Worm (Caenorhabditis elegans) whole organism, L4 larva: ENCODE measurements around the gene F57G4.10.
A peak's percentile ranks its signal among the peaks of the same experiment; 100 is the strongest.

ENCODE experiments used
- F26F4.8 ChIP-seq: fragments of 200-800 bp; sonication (Bioruptor generic); conservative IDR thresholded peaks from 2 replicates; pipeline ENCODE4 v1.3.6; 2022; ENCODE audit warnings: missing genetic modification characterization, missing compliant biosample characterization
- F37D6.2 ChIP-seq: sonication (generic microtip); optimal IDR thresholded peaks from 2 replicates; lab custom pipeline; 2016; ENCODE audit warnings: mild to moderate bottlenecking, missing genetic modification characterization, missing compliant biosample characterization
- F49E8.2 ChIP-seq: sonication (generic microtip); optimal IDR thresholded peaks from 2 replicates; lab custom pipeline; 2016; ENCODE audit warnings: missing compliant biosample characterization, mild to moderate bottlenecking, missing genetic modification characterization, borderline replicate concordance
- R02D3.7 ChIP-seq: fragments of 150-350 bp; sonication (generic microtip); optimal IDR thresholded peaks from 3 replicates; lab custom pipeline; 2014; ENCODE audit warnings: missing biosample characterization, missing genetic modification characterization
- Y105C5A.15 ChIP-seq: fragments of 200-800 bp; sonication (Bioruptor generic); IDR thresholded peaks from 2 replicates; pipeline ENCODE4 v1.3.6; 2022; ENCODE audit warnings: missing genetic modification characterization, missing compliant biosample characterization
- Y5F2A.4 ChIP-seq: fragments of 200-800 bp; sonication (Bioruptor generic); optimal IDR thresholded peaks from 2 replicates; lab custom pipeline; 2018; ENCODE audit warnings: mild to moderate bottlenecking, missing genetic modification characterization, missing compliant biosample characterization
- Y75B8A.6 ChIP-seq: fragments of 200-800 bp; sonication (Bioruptor generic); IDR thresholded peaks from 2 replicates; pipeline ENCODE4 v1.3.6; 2022; ENCODE audit warnings: missing genetic modification reagents, missing genetic modification characterization, missing compliant biosample characterization
- aha-1 ChIP-seq: fragments of 150-350 bp; peaks from one replicate; lab custom pipeline; 2014; ENCODE audit warnings: missing biosample characterization, missing genetic modification characterization
- aly-2 ChIP-seq: sonication (generic microtip); optimal IDR thresholded peaks from 2 replicates; lab custom pipeline; 2018; ENCODE audit warnings: missing biosample characterization, missing genetic modification characterization
- attf-4 ChIP-seq: sonication (generic microtip); optimal IDR thresholded peaks from 3 replicates; lab custom pipeline; 2017; ENCODE audit warnings: missing biosample characterization, missing genetic modification characterization
- ceh-44 ChIP-seq: fragments of 200-800 bp; sonication (Bioruptor generic); IDR thresholded peaks from 2 replicates; pipeline ENCODE4 v1.3.6; 2022; ENCODE audit warnings: missing genetic modification reagents, missing genetic modification characterization, missing compliant biosample characterization
- ceh-62 ChIP-seq: sonication (generic microtip); optimal IDR thresholded peaks from 2 replicates; lab custom pipeline; 2017; ENCODE audit warnings: missing biosample characterization, missing genetic modification characterization
- ceh-82 ChIP-seq: sonication (generic microtip); optimal IDR thresholded peaks from 2 replicates; lab custom pipeline; 2017; ENCODE audit warnings: missing biosample characterization, missing genetic modification characterization
- ctbp-1 ChIP-seq: fragments of 200-800 bp; sonication (Bioruptor generic); IDR thresholded peaks from 2 replicates; pipeline ENCODE4 v1.3.6; 2022; ENCODE audit warnings: missing genetic modification reagents, missing genetic modification characterization, missing compliant biosample characterization
- daf-16 ChIP-seq, 3 experiments: sonication (generic microtip); optimal IDR thresholded peaks; 2 replicates each; lab custom pipeline; 2016 to 2017; ENCODE audit warnings: missing genetic modification characterization in 3 of 3, missing genetic modification reagents in 3 of 3, mild to moderate bottlenecking in 2 of 3, missing compliant biosample characterization in 2 of 3, missing biosample characterization in 1 of 3, moderate library complexity in 1 of 3
- daf-8 ChIP-seq: fragments of 200-800 bp; sonication (Bioruptor generic); IDR thresholded peaks from 2 replicates; pipeline ENCODE4 v1.3.6; 2022; ENCODE audit warnings: missing genetic modification characterization, missing compliant biosample characterization
- dmd-6 ChIP-seq: fragments of 200-800 bp; sonication (Bioruptor generic); IDR thresholded peaks from 2 replicates; pipeline ENCODE4 v1.3.6; 2022; ENCODE audit warnings: missing genetic modification reagents, missing genetic modification characterization, missing compliant biosample characterization
- dve-1 ChIP-seq: sonication (generic microtip); optimal IDR thresholded peaks from 2 replicates; lab custom pipeline; 2017; ENCODE audit warnings: antibody characterized with exemption, mild to moderate bottlenecking, missing genetic modification characterization, missing compliant biosample characterization; ENCODE audit not compliant: insufficient read depth
- egl-27 ChIP-seq: sonication (generic microtip); optimal IDR thresholded peaks from 3 replicates; lab custom pipeline; 2017; ENCODE audit warnings: missing biosample characterization, missing genetic modification reagents, missing genetic modification characterization
- hlh-11 ChIP-seq: fragments of 200-800 bp; sonication (Bioruptor generic); optimal IDR thresholded peaks from 2 replicates; lab custom pipeline; 2018; ENCODE audit warnings: mild to moderate bottlenecking, missing genetic modification characterization, missing compliant biosample characterization
- jun-1 ChIP-seq: fragments of 150-350 bp; optimal IDR thresholded peaks from 2 replicates; lab custom pipeline; 2014; ENCODE audit warnings: missing biosample characterization, missing genetic modification reagents, missing genetic modification characterization
- lin-29 ChIP-seq: fragments of 200-800 bp; sonication (Bioruptor generic); IDR thresholded peaks from 2 replicates; pipeline ENCODE4 v1.3.6; 2022; ENCODE audit warnings: missing genetic modification reagents, missing genetic modification characterization, missing compliant biosample characterization
- lin-39 ChIP-seq: fragments of 150-350 bp; optimal IDR thresholded peaks from 2 replicates; lab custom pipeline; 2014; ENCODE audit warnings: missing biosample characterization, missing genetic modification reagents, missing genetic modification characterization
- lir-3 ChIP-seq: sonication (generic microtip); optimal IDR thresholded peaks from 2 replicates; lab custom pipeline; 2016; ENCODE audit warnings: mild to moderate bottlenecking, missing genetic modification characterization, missing compliant biosample characterization
- lsy-2 ChIP-seq, 2 experiments: fragments of 150-350 bp in 1 of 2; sonication (generic microtip) in 1 of 2; optimal IDR thresholded peaks; 2 replicates each; lab custom pipeline; 2014 to 2017; ENCODE audit warnings: missing biosample characterization in 2 of 2, missing genetic modification characterization in 2 of 2
- mdl-1 ChIP-seq, 2 experiments: fragments of 150-350 bp in 1 of 2; sonication (generic microtip) in 1 of 2; optimal IDR thresholded peaks; 2 replicates each; lab custom pipeline; 2014 to 2017; ENCODE audit warnings: missing biosample characterization in 2 of 2, missing genetic modification characterization in 2 of 2
- mdt-29 ChIP-seq: fragments of 200-800 bp; sonication (Bioruptor generic); IDR thresholded peaks from 2 replicates; pipeline ENCODE4 v1.3.6; 2022; ENCODE audit warnings: missing genetic modification reagents, missing genetic modification characterization, missing compliant biosample characterization
- mep-1 ChIP-seq: fragments of 150-350 bp; sonication (generic microtip); optimal IDR thresholded peaks from 3 replicates; lab custom pipeline; 2014; ENCODE audit warnings: missing biosample characterization, missing genetic modification characterization
- mes-2 ChIP-seq: sonication (generic microtip); optimal IDR thresholded peaks from 2 replicates; lab custom pipeline; 2016; ENCODE audit warnings: missing genotype, mild to moderate bottlenecking, missing genetic modification characterization, missing compliant biosample characterization; ENCODE audit not compliant: poor library complexity, severe bottlenecking
- nhr-10 ChIP-seq: fragments of 150-350 bp; optimal IDR thresholded peaks from 2 replicates; lab custom pipeline; 2014; ENCODE audit warnings: missing biosample characterization, missing genetic modification characterization
- nhr-102 ChIP-seq: sonication (generic microtip); optimal IDR thresholded peaks from 2 replicates; lab custom pipeline; 2016; ENCODE audit warnings: mild to moderate bottlenecking, missing genetic modification characterization, moderate library complexity, missing compliant biosample characterization
- nhr-111 ChIP-seq: fragments of 200-800 bp; sonication (Bioruptor generic); optimal IDR thresholded peaks from 2 replicates; lab custom pipeline; 2018; ENCODE audit warnings: mild to moderate bottlenecking, missing genetic modification characterization, missing compliant biosample characterization
- nhr-237 ChIP-seq: sonication (generic microtip); optimal IDR thresholded peaks from 2 replicates; lab custom pipeline; 2017; ENCODE audit warnings: missing biosample characterization, missing genetic modification characterization
- nhr-41 ChIP-seq: fragments of 200-800 bp; sonication (Bioruptor generic); IDR thresholded peaks from 2 replicates; pipeline ENCODE4 v1.3.6; 2022; ENCODE audit warnings: missing genetic modification reagents, missing genetic modification characterization, missing compliant biosample characterization
- nhr-48 ChIP-seq: sonication (generic microtip); optimal IDR thresholded peaks from 2 replicates; lab custom pipeline; 2016; ENCODE audit warnings: mild to moderate bottlenecking, missing genetic modification characterization, missing compliant biosample characterization
- nhr-6 ChIP-seq: fragments of 150-350 bp; optimal IDR thresholded peaks from 2 replicates; lab custom pipeline; 2014; ENCODE audit warnings: missing biosample characterization, missing genetic modification characterization
- nhr-76 ChIP-seq: fragments of 150-350 bp; optimal IDR thresholded peaks from 2 replicates; lab custom pipeline; 2014; ENCODE audit warnings: missing biosample characterization, missing genetic modification characterization
- nhr-77 ChIP-seq: fragments of 150-350 bp; optimal IDR thresholded peaks from 2 replicates; lab custom pipeline; 2014; ENCODE audit warnings: missing biosample characterization, missing genetic modification characterization
- php-3 ChIP-seq: fragments of 200-800 bp; sonication (Bioruptor generic); IDR thresholded peaks from 2 replicates; pipeline ENCODE4 v1.3.6; 2022; ENCODE audit warnings: missing genetic modification reagents, missing genetic modification characterization, missing compliant biosample characterization
- pqm-1 ChIP-seq: sonication (generic microtip); optimal IDR thresholded peaks from 2 replicates; lab custom pipeline; 2017; ENCODE audit warnings: missing biosample characterization, missing genetic modification characterization
- sdz-12 ChIP-seq: fragments of 200-800 bp; sonication (Bioruptor generic); optimal IDR thresholded peaks from 2 replicates; lab custom pipeline; 2018; ENCODE audit warnings: mild to moderate bottlenecking, missing genetic modification characterization, missing compliant biosample characterization
- set-16 ChIP-seq: fragments of 200-800 bp; sonication (Bioruptor generic); IDR thresholded peaks from 2 replicates; pipeline ENCODE4 v1.3.6; 2022; ENCODE audit warnings: missing genetic modification reagents, missing genetic modification characterization, missing compliant biosample characterization
- skn-1 ChIP-seq: fragments of 150-350 bp; optimal IDR thresholded peaks from 2 replicates; lab custom pipeline; 2014; ENCODE audit warnings: missing biosample characterization, missing genetic modification characterization
- spr-3 ChIP-seq: fragments of 200-800 bp; sonication (Bioruptor generic); optimal IDR thresholded peaks from 2 replicates; lab custom pipeline; 2018; ENCODE audit warnings: mild to moderate bottlenecking, missing genetic modification characterization, missing compliant biosample characterization
- tag-97 ChIP-seq: fragments of 200-800 bp; sonication (Bioruptor generic); IDR thresholded peaks from 2 replicates; pipeline ENCODE4 v1.3.6; 2022; ENCODE audit warnings: missing genetic modification characterization, missing compliant biosample characterization
- tra-1 ChIP-seq: fragments of 200-800 bp; sonication (Bioruptor generic); IDR thresholded peaks from 2 replicates; pipeline ENCODE4 v1.3.6; 2022; ENCODE audit warnings: missing genetic modification reagents, missing genetic modification characterization, missing compliant biosample characterization
- unc-130 ChIP-seq: sonication (generic microtip); optimal IDR thresholded peaks from 2 replicates; lab custom pipeline; 2016; ENCODE audit warnings: missing genetic modification reagents, missing genetic modification characterization, missing compliant biosample characterization
- zfp-2 ChIP-seq: sonication (generic microtip); optimal IDR thresholded peaks from 2 replicates; lab custom pipeline; 2016; ENCODE audit warnings: mild to moderate bottlenecking, missing genetic modification characterization, missing compliant biosample characterization
- zfp-3 ChIP-seq: fragments of 200-800 bp; sonication (Bioruptor generic); conservative IDR thresholded peaks from 2 replicates; pipeline ENCODE4 v1.3.6; 2022; ENCODE audit warnings: missing genetic modification reagents, missing genetic modification characterization, missing compliant biosample characterization
- zip-11 ChIP-seq: fragments of 200-800 bp; sonication (Bioruptor generic); IDR thresholded peaks from 2 replicates; pipeline ENCODE4 v1.3.6; 2022; ENCODE audit warnings: missing genetic modification characterization, missing compliant biosample characterization
- ztf-7 ChIP-seq: fragments of 150-350 bp; optimal IDR thresholded peaks from 2 replicates; lab custom pipeline; 2014; ENCODE audit warnings: missing biosample characterization, missing genetic modification characterization

Gene F57G4.10

ce11 chrV:17659228-17659627, 30.6 kb downstream of the F57G4.10 start, which contains the start of gene fbxa-108:
Gene fbxa-108, minus strand, starts transcription at chrV:17659385.
- no peak for TF ChIP-seq nhr-237 (tag; lab: Kevin White, UChicago)
- TF ChIP-seq lir-3 (tag; lab: Kevin White, UChicago), result no peak
- TF ChIP-seq egl-27 (tag; lab: Kevin White, UChicago), result no peak
- peak; percentile 64; the same call in 1 of the 2 replicates for TF ChIP-seq tra-1 (GFP tag; lab: Robert Waterston, UW)
- no peak for TF ChIP-seq sdz-12
- TF ChIP-seq php-3 (GFP tag; lab: Robert Waterston, UW), result peak; percentile 85
- peak; percentile 90 for TF ChIP-seq nhr-77
- peak; percentile 43 for TF ChIP-seq mes-2
- TF ChIP-seq zfp-3 (GFP tag; lab: Robert Waterston, UW), result no peak
- peak in 1 of 2 experiments; percentile 64 for TF ChIP-seq daf-16 (GFP tag; optimal IDR thresholded peaks at IDR 0.05; lab: Kevin White, UChicago)
- TF ChIP-seq daf-16 (tag; optimal IDR thresholded peaks at IDR 0.05; lab: Kevin White, UChicago), result peak; percentile 96
- TF ChIP-seq nhr-41 (GFP tag; lab: Robert Waterston, UW), result no peak
- TF ChIP-seq ztf-7, result no peak
- no peak for TF ChIP-seq F26F4.8 (GFP tag; lab: Robert Waterston, UW)
- no peak for TF ChIP-seq Y75B8A.6 (GFP tag; lab: Robert Waterston, UW)
- TF ChIP-seq hlh-11 (tag; lab: Kevin White, UChicago), result peak; percentile 89
- TF ChIP-seq lin-29 (GFP tag; lab: Robert Waterston, UW), result no peak
- TF ChIP-seq mdl-1 (tag; optimal IDR thresholded peaks at IDR 0.05; lab: Kevin White, UChicago), result peak in 1 of 2 experiments; percentile 32
- peak; percentile 48 for TF ChIP-seq nhr-10 (tag; lab: Kevin White, UChicago)
- peak in 1 of 2 experiments; percentile 44 for TF ChIP-seq lsy-2 (tag; optimal IDR thresholded peaks at IDR 0.05; lab: Kevin White, UChicago)
- TF ChIP-seq mdt-29 (GFP tag; lab: Robert Waterston, UW), result no peak
- TF ChIP-seq nhr-6 (tag; lab: Kevin White, UChicago), result peak; percentile 66
- no peak for TF ChIP-seq ceh-82 (tag; lab: Kevin White, UChicago)
- TF ChIP-seq zip-11 (GFP tag; lab: Robert Waterston, UW), result no peak
- no peak for TF ChIP-seq daf-8 (GFP tag; lab: Robert Waterston, UW)
- no peak for TF ChIP-seq nhr-76 (tag; lab: Kevin White, UChicago)
- no peak for TF ChIP-seq unc-130 (GFP tag; lab: Kevin White, UChicago)
- TF ChIP-seq aly-2 (tag; lab: Kevin White, UChicago), result no peak
- TF ChIP-seq nhr-102 (tag; lab: Kevin White, UChicago), result peak; percentile 78
- no peak for TF ChIP-seq F49E8.2 (tag; lab: Kevin White, UChicago)
- no peak for TF ChIP-seq zfp-2 (tag; lab: Kevin White, UChicago)
- TF ChIP-seq mep-1 (tag; lab: Kevin White, UChicago), result peak; percentile 56
- peak; percentile 91 for TF ChIP-seq nhr-48 (tag; lab: Kevin White, UChicago)
- TF ChIP-seq dmd-6 (GFP tag; lab: Robert Waterston, UW), result peak; percentile 97
- TF ChIP-seq lin-39, result no peak
- TF ChIP-seq skn-1 (tag; lab: Kevin White, UChicago), result no peak
- no peak for TF ChIP-seq ceh-62
- no peak for TF ChIP-seq set-16 (GFP tag; lab: Robert Waterston, UW)
- no peak for TF ChIP-seq F37D6.2 (tag; lab: Kevin White, UChicago)
- no peak for TF ChIP-seq Y5F2A.4 (GFP tag; lab: Kevin White, UChicago)
- TF ChIP-seq Y105C5A.15, result no peak
- TF ChIP-seq spr-3 (GFP tag; lab: Kevin White, UChicago), result no peak
- peak; percentile 97 for TF ChIP-seq pqm-1 (tag; lab: Kevin White, UChicago)
- TF ChIP-seq R02D3.7 (tag; lab: Kevin White, UChicago), result no peak
- TF ChIP-seq jun-1 (tag; lab: Kevin White, UChicago), result peak; percentile 47
- peak; percentile 94 for TF ChIP-seq aha-1 (tag; lab: Kevin White, UChicago)
- TF ChIP-seq attf-4 (tag; lab: Kevin White, UChicago), result no peak
- no peak for TF ChIP-seq ceh-44
- peak; percentile 93 for TF ChIP-seq dve-1 (tag; lab: Kevin White, UChicago)
- no peak for TF ChIP-seq ctbp-1
- TF ChIP-seq nhr-111 (GFP tag; lab: Kevin White, UChicago), result no peak
- no peak for TF ChIP-seq tag-97 (GFP tag; lab: Robert Waterston, UW)
